Worm (Caenorhabditis elegans) whole organism, L4 larva: Measurements from ENCODE around the gene rop-1.

Source experiments
- ZK546.5 ChIP-seq, 2 experiments: sonication (generic microtip); optimal IDR thresholded peaks; 2 replicates each; lab custom pipeline; 2017; ENCODE audit warnings: missing biosample characterization in 2 of 2, missing genetic modification characterization in 2 of 2
- ceh-62 ChIP-seq: sonication (generic microtip); optimal IDR thresholded peaks from 2 replicates; lab custom pipeline; 2017; ENCODE audit warnings: missing biosample characterization, missing genetic modification characterization
- ceh-82 ChIP-seq: sonication (generic microtip); optimal IDR thresholded peaks from 2 replicates; lab custom pipeline; 2017; ENCODE audit warnings: missing biosample characterization, missing genetic modification characterization
- dmd-6 ChIP-seq: fragments of 200-800 bp; sonication (Bioruptor generic); IDR thresholded peaks from 2 replicates; pipeline ENCODE4 v1.3.6; 2022; ENCODE audit warnings: missing genetic modification reagents, missing genetic modification characterization, missing compliant biosample characterization
- dpl-1 ChIP-seq: fragments of 150-350 bp; optimal IDR thresholded peaks from 2 replicates; lab custom pipeline; 2014; ENCODE audit warnings: missing biosample characterization, missing genetic modification reagents, missing genetic modification characterization
- hlh-30 ChIP-seq: sonication (generic microtip); optimal IDR thresholded peaks from 2 replicates; lab custom pipeline; 2017; ENCODE audit warnings: antibody characterized with exemption, mild to moderate bottlenecking, missing genetic modification characterization, missing compliant biosample characterization; ENCODE audit not compliant: insufficient read depth
- lin-1 ChIP-seq: fragments of 200-800 bp; sonication (Bioruptor generic); IDR thresholded peaks from 2 replicates; pipeline ENCODE4 v1.3.6; 2022; ENCODE audit warnings: missing genetic modification reagents, missing genetic modification characterization, missing compliant biosample characterization
- spr-1 ChIP-seq: sonication (generic microtip); optimal IDR thresholded peaks from 2 replicates; lab custom pipeline; 2016; ENCODE audit warnings: mild to moderate bottlenecking, missing genetic modification characterization, missing compliant biosample characterization
- zfp-2 ChIP-seq: sonication (generic microtip); optimal IDR thresholded peaks from 2 replicates; lab custom pipeline; 2016; ENCODE audit warnings: mild to moderate bottlenecking, missing genetic modification characterization, missing compliant biosample characterization

DNA sequence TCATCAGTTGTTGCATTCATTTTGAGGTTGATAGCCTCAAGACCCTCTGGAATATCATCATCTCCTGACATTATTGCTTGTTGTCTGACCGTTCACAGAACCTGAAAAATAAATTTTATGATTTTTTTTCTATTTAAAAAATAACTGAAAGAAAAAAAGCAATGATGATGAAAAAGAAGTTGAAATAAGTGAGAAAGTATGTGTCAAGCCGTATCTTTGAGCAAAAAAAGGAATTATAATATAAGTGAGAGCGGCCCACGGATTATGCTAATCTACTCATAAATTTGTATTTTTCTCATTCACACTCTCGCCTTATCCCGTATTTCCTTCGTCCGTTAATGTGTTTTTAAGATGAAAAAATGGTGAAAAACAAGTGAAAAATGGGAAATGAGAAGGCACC is 15.4 kb upstream of the rop-1 start, which contains the start of gene ric-4:
- TF ChIP-seq spr-1 (tag; lab: Kevin White, UChicago), result no peak
- TF ChIP-seq zfp-2 (tag; lab: Kevin White, UChicago), result no peak
- no peak for TF ChIP-seq ceh-62 (tag; lab: Kevin White, UChicago)
- TF ChIP-seq dmd-6 (GFP tag; lab: Robert Waterston, UW), result no peak
- TF ChIP-seq lin-1 (GFP tag; lab: Robert Waterston, UW), result no peak
- no peak for TF ChIP-seq ceh-82
- no peak for TF ChIP-seq dpl-1 (GFP tag; lab: Kevin White, UChicago)
- no peak for TF ChIP-seq hlh-30 (tag; lab: Kevin White, UChicago)
- TF ChIP-seq ZK546.5 (tag; optimal IDR thresholded peaks at IDR 0.05; lab: Kevin White, UChicago), result no peak
